Fruit fly (Drosophila melanogaster) whole organism, embryonic: ENCODE measurements around the gene RpS7.

Experiments
- Blimp-1 ChIP-seq: fragments of 200-800 bp; sonication (Bioruptor generic); optimal IDR thresholded peaks from 3 replicates; lab custom pipeline; 2018; ENCODE audit warnings: missing biosample characterization, missing genetic modification characterization, mild to moderate bottlenecking, moderate library complexity, missing genetic modification reagents
- CG10366 ChIP-seq: fragments of 200-800 bp; sonication (Bioruptor generic); IDR thresholded peaks from 2 replicates; pipeline ENCODE4 v1.3.6; 2022; ENCODE audit warnings: missing biosample characterization, missing genetic modification characterization
- CG10565 ChIP-seq: fragments of 200-800 bp; sonication (Bioruptor generic); optimal IDR thresholded peaks from 3 replicates; lab custom pipeline; 2016; ENCODE audit warnings: missing biosample characterization, mild to moderate bottlenecking, missing genetic modification characterization
- CG11085 ChIP-seq: fragments of 200-800 bp; sonication (Bioruptor generic); IDR thresholded peaks from 2 replicates; pipeline ENCODE4 v1.3.6; 2022; ENCODE audit warnings: missing biosample characterization, missing genetic modification characterization
- CG15073 ChIP-seq: fragments of 200-800 bp; sonication (Bioruptor generic); optimal IDR thresholded peaks from 2 replicates; lab custom pipeline; 2016; ENCODE audit warnings: missing biosample characterization, missing genetic modification characterization
- CG2199 ChIP-seq: fragments of 200-800 bp; sonication (Bioruptor generic); IDR thresholded peaks from 3 replicates; pipeline ENCODE4 v1.3.6; 2022; ENCODE audit warnings: missing biosample characterization, missing genetic modification characterization
- CG3163 ChIP-seq: fragments of 200-800 bp; sonication (Bioruptor generic); optimal IDR thresholded peaks from 3 replicates; lab custom pipeline; 2016; ENCODE audit warnings: missing biosample characterization, missing genetic modification characterization
- CG34376 ChIP-seq: fragments of 200-800 bp; sonication (Bioruptor generic); optimal IDR thresholded peaks from 2 replicates; lab custom pipeline; 2018; ENCODE audit warnings: missing biosample characterization, mild to moderate bottlenecking, missing genetic modification characterization
- CG4730 ChIP-seq: fragments of 200-800 bp; sonication (Bioruptor generic); IDR thresholded peaks from 2 replicates; pipeline ENCODE4 v1.3.6; 2022; ENCODE audit warnings: missing biosample characterization, missing genetic modification characterization
- CG6689 ChIP-seq: fragments of 200-800 bp; sonication (Bioruptor generic); IDR thresholded peaks from 2 replicates; pipeline ENCODE4 v1.3.6; 2022; ENCODE audit warnings: missing biosample characterization, missing genetic modification characterization
- CG7372 ChIP-seq: fragments of 200-800 bp; sonication (Bioruptor generic); IDR thresholded peaks from 2 replicates; pipeline ENCODE4 v1.3.6; 2022; ENCODE audit warnings: missing biosample characterization, missing genetic modification characterization
- CG7928 ChIP-seq: fragments of 200-800 bp; sonication (Bioruptor generic); optimal IDR thresholded peaks from 2 replicates; lab custom pipeline; 2017; ENCODE audit warnings: missing biosample characterization, mild to moderate bottlenecking, missing genetic modification characterization
- D19A ChIP-seq: fragments of 200-800 bp; optimal IDR thresholded peaks from 3 replicates; lab custom pipeline; 2019; ENCODE audit warnings: missing biosample characterization, mild to moderate bottlenecking, missing genetic modification characterization, moderate library complexity
- Dll ChIP-seq: fragments of 200-800 bp; sonication (Bioruptor generic); IDR thresholded peaks from 4 replicates; pipeline ENCODE4 v1.3.6; 2022; ENCODE audit warnings: missing biosample characterization, missing genetic modification characterization; ENCODE audit not compliant: partially characterized antibody
- HmgD ChIP-seq: fragments of 200-800 bp; sonication (Bioruptor generic); optimal IDR thresholded peaks from 3 replicates; lab custom pipeline; 2016; ENCODE audit warnings: missing biosample characterization, missing genetic modification characterization
- Nf-YB ChIP-seq: fragments of 200-800 bp; sonication (Bioruptor generic); optimal IDR thresholded peaks from 3 replicates; lab custom pipeline; 2019; ENCODE audit warnings: missing biosample characterization, mild to moderate bottlenecking, missing genetic modification characterization, moderate library complexity
- az2 ChIP-seq: fragments of 200-800 bp; sonication (Bioruptor generic); optimal IDR thresholded peaks from 3 replicates; lab custom pipeline; 2016; ENCODE audit warnings: missing biosample characterization, missing genetic modification characterization
- chinmo ChIP-seq: fragments of 200-800 bp; sonication (Bioruptor generic); IDR thresholded peaks from 4 replicates; pipeline ENCODE4 v1.3.6; 2022; ENCODE audit warnings: missing biosample characterization, missing genetic modification characterization; ENCODE audit not compliant: partially characterized antibody
- chn ChIP-seq: fragments of 200-800 bp; sonication (Bioruptor generic); optimal IDR thresholded peaks from 2 replicates; lab custom pipeline; 2016; ENCODE audit warnings: missing biosample characterization, missing genetic modification characterization
- danr ChIP-seq: fragments of 200-800 bp; sonication (Bioruptor generic); IDR thresholded peaks from 2 replicates; pipeline ENCODE4 v1.3.6; 2022; ENCODE audit warnings: missing biosample characterization, missing genetic modification characterization
- dimm ChIP-seq: fragments of 200-800 bp; sonication (Bioruptor generic); IDR thresholded peaks from 2 replicates; pipeline ENCODE4 v1.3.6; 2022; ENCODE audit warnings: missing biosample characterization, missing genetic modification characterization
- fru ChIP-seq: fragments of >200 bp; optimal IDR thresholded peaks from 2 replicates; lab custom pipeline; 2017
- hb ChIP-seq: fragments of 200-800 bp; sonication (Bioruptor generic); IDR thresholded peaks from 3 replicates; pipeline ENCODE4 v1.3.6; 2022; ENCODE audit warnings: missing biosample characterization, missing genetic modification characterization; ENCODE audit not compliant: partially characterized antibody
- lab ChIP-seq: fragments of 200-800 bp; sonication (Bioruptor generic); optimal IDR thresholded peaks from 3 replicates; lab custom pipeline; 2017; ENCODE audit warnings: missing biosample characterization, missing genetic modification characterization, mild to moderate bottlenecking, moderate library complexity, missing genetic modification reagents
- lov ChIP-seq, 2 experiments: fragments of 200-800 bp in 1 of 2; fragments of >200 bp in 1 of 2; sonication (Bioruptor generic) in 1 of 2; IDR thresholded peaks in 1 of 2; optimal IDR thresholded peaks in 1 of 2; 2 replicates in 1 of 2; 3 replicates in 1 of 2; pipeline versions ENCODE4 v1.3.6 to Lab custom; 2017 to 2022; ENCODE audit warnings: missing biosample characterization in 1 of 2, missing genetic modification characterization in 1 of 2
- maf-S ChIP-seq: fragments of 200-800 bp; sonication (Bioruptor generic); optimal IDR thresholded peaks from 2 replicates; lab custom pipeline; 2016; ENCODE audit warnings: missing biosample characterization, missing genetic modification characterization
- otp ChIP-seq: fragments of 200-800 bp; sonication (Bioruptor generic); IDR thresholded peaks from 3 replicates; pipeline ENCODE4, ENCODE4 v1.3.6; 2022; ENCODE audit warnings: missing biosample characterization, missing genetic modification characterization
- pros ChIP-seq: fragments of 200-800 bp; sonication (Bioruptor generic); optimal IDR thresholded peaks from 3 replicates; lab custom pipeline; 2019; ENCODE audit warnings: missing biosample characterization, mild to moderate bottlenecking, missing genetic modification characterization, moderate library complexity
- tin ChIP-seq: fragments of 200-800 bp; sonication (Bioruptor generic); optimal IDR thresholded peaks from 3 replicates; lab custom pipeline; 2016; ENCODE audit warnings: missing biosample characterization, missing genetic modification characterization
- tio ChIP-seq: fragments of 200-800 bp; sonication (Bioruptor generic); optimal IDR thresholded peaks from 2 replicates; lab custom pipeline; 2017; ENCODE audit warnings: missing biosample characterization, missing genetic modification characterization, inconsistent platforms
- tup ChIP-seq: fragments of 200-800 bp; sonication (Bioruptor generic); optimal IDR thresholded peaks from 2 replicates; lab custom pipeline; 2016; ENCODE audit warnings: missing biosample characterization, mild to moderate bottlenecking, missing genetic modification characterization, moderate library complexity
- tx ChIP-seq: fragments of 200-800 bp; sonication (Bioruptor generic); optimal IDR thresholded peaks from 2 replicates; lab custom pipeline; 2016; ENCODE audit warnings: missing biosample characterization, missing genetic modification characterization

The RpS7 gene

DNA sequence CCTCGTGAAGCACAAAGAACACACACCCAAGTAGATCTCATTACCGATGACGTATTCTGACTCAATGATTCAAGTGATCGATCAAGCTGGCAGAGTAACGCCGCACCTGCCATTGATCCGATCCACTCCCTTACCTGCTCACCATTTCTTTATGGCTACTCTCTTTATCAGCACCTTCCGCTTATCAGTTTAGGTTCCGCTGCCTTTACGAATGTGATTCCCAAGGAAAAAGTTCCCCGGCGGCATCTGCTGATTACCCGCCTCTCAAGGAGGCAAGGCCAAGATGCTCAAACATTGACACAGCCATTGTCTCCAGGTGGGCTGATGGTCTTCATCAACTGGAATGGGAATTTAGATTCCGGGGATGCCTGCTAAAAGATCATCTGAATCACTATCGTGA, 6.2 kb upstream of the RpS7 start:
- TF ChIP-seq maf-S (GFP tag; lab: Kevin White, UChicago) (no peak), CG7928 (no peak), CG2199 (GFP tag; lab: Robert Waterston, UW) (no peak), hb (GFP tag; lab: Robert Waterston, UW) (0 out of 3 replicates have a peak, but pooled peaks have one; percentile 9), lab (GFP tag; lab: Kevin White, UChicago) (peak; percentile 29), danr (GFP tag; lab: Robert Waterston, UW) (no peak), fru (lab: Kevin White, UChicago) (no peak), tup (GFP tag; lab: Kevin White, UChicago) (no peak), CG34376 (GFP tag; lab: Kevin White, UChicago) (no peak)
- TF ChIP-seq, all 482 proteins: peak for 2

DNA sequence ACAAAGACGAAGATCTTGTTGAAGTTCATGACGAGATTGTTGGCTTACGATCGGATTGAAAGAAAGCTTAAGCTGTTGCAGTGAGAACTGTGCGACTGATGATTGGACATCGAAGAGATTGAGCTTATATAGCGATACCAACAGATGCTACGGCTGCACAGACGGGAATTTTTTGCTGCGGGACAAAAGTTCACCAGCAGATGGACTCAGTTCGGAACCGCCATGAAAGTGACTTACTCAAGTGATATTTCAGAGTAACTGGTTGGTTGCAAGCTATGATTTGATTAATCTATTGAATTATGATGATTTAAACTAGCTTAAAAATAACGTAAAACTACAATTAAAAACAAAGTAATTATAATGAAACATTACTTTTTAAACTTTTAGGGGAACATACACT, 4.9 kb upstream of the RpS7 start, which contains the start of gene CecB:
CecB (minus strand) TSS at position 101 of the 400 bp plus-strand sequence.
- TF ChIP-seq CG15073 (GFP tag; lab: Kevin White, UChicago): no peak

DNA sequence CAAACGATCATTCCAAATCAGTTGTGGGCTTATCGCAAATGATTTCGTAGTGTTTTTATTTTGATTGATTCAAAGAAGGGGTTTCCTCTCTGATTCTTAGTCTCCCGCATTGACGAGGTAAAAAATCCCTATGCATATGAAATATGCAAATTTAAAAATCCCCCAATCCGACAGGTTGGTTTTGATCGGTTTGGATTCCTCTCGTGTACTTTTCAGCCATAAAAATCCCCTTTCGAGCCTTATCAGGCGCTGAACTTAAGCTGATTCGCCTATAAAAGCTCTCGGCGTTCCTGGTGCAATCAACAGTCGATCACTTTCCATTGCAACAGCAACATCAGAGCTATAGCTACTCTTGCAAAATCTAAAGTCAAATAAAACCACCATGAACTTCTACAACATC, 3.0 kb upstream of the RpS7 start, which contains the start of gene CecA2:
CecA2 (plus strand) TSS at position 301 of the 400 bp plus-strand sequence.
- TF ChIP-seq Blimp-1 (GFP tag; lab: Kevin White, UChicago) (no peak), lov (optimal IDR thresholded peaks at IDR 0.05; lab: Kevin White, UChicago) (no peak), lov (GFP tag; IDR thresholded peaks at IDR 0.05; lab: Robert Waterston, UW) (0 out of 3 replicates have a peak, but pooled peaks have one; percentile 10), CG10366 (no peak), pros (GFP tag; lab: Kevin White, UChicago) (no peak)

dm6 chr3R:30210560-30210959, 1.7 kb upstream of the RpS7 start, which contains the start of gene CecA1:
CecA1 (plus strand) TSS chr3R:30210874.
- TF ChIP-seq chinmo (GFP tag; lab: Robert Waterston, UW) (0 out of 4 replicates have a peak, but pooled peaks have one; percentile 56), dimm (GFP tag; lab: Robert Waterston, UW) (no peak), tin (GFP tag; lab: Kevin White, UChicago) (no peak)

dm6 chr3R:30209648-30210047, 828 bp upstream of the RpS7 start, which contains the start of gene Anp:
Anp (plus strand) TSS chr3R:30209948.
- TF ChIP-seq az2 (no peak), D19A (tag; lab: Kevin White, UChicago) (no peak), tx (no peak), CG4730 (no peak), Nf-YB (GFP tag; lab: Kevin White, UChicago) (no peak), CG11085 (GFP tag; lab: Robert Waterston, UW) (no peak), CG7372 (GFP tag; lab: Robert Waterston, UW) (no peak), HmgD (GFP tag; lab: Kevin White, UChicago) (no peak), tio (no peak), Dll (no peak), CG10565 (GFP tag; lab: Kevin White, UChicago) (no peak), CG6689 (GFP tag; lab: Robert Waterston, UW) (no peak), chn (GFP tag; lab: Kevin White, UChicago) (no peak), CG3163 (GFP tag; lab: Kevin White, UChicago) (no peak), otp (no peak)
